Fruit fly (Drosophila melanogaster): ENCODE results near the gene Sbat.

Gene Sbat

dm6 chr2L:2878188-2878587 is at the start of gene Sbat, which contains the start of gene Prx6a:
Gene Sbat, plus strand, starts transcription at chr2L:2878344.
Gene Prx6a, minus strand, starts transcription at chr2L:2878232.
- peak; percentile 89 for TF ChIP-seq Hr96 (GFP tag; optimal IDR thresholded peaks at IDR 0.05)
- peak; percentile 5 for TF ChIP-seq cic (GFP tag; optimal IDR thresholded peaks at IDR 0.05)
- TF ChIP-seq CG7045 (GFP tag; optimal IDR thresholded peaks at IDR 0.05) = peak; percentile 69
- peak; percentile 77 for TF ChIP-seq CG12768 (GFP tag; optimal IDR thresholded peaks at IDR 0.05)
- peak; percentile 48 for TF ChIP-seq tj (GFP tag; optimal IDR thresholded peaks at IDR 0.05)
- TF ChIP-seq pad (GFP tag; optimal IDR thresholded peaks at IDR 0.05) = peak; percentile 62
- no peak for TF ChIP-seq CG5204 (GFP tag; optimal IDR thresholded peaks at IDR 0.05)
- peak; percentile 80 for TF ChIP-seq CG33017 (tag; optimal IDR thresholded peaks at IDR 0.05)
- peak; percentile 50 for TF ChIP-seq ovo (GFP tag; optimal IDR thresholded peaks at IDR 0.05)
- peak; percentile 65 for TF ChIP-seq Crg-1 (GFP tag; optimal IDR thresholded peaks at IDR 0.05)
- peak; percentile 76 for TF ChIP-seq CG1620 (GFP tag; optimal IDR thresholded peaks at IDR 0.05)
- TF ChIP-seq Clk (GFP tag; optimal IDR thresholded peaks at IDR 0.05) = peak; percentile 65
- peak; percentile 89 for TF ChIP-seq bab1 (GFP tag; optimal IDR thresholded peaks at IDR 0.05)
- TF ChIP-seq CG7101 (tag; optimal IDR thresholded peaks at IDR 0.05) = peak; percentile 81
- peak; percentile 70 for TF ChIP-seq CG14711 (tag; optimal IDR thresholded peaks at IDR 0.05)
- TF ChIP-seq toe (GFP tag; optimal IDR thresholded peaks at IDR 0.05) = peak; percentile 90
- no peak for TF ChIP-seq cnc (optimal IDR thresholded peaks at IDR 0.05)
- peak; percentile 68 for TF ChIP-seq CG11617 (GFP tag; optimal IDR thresholded peaks at IDR 0.05)
- TF ChIP-seq kay (GFP tag; ENCODE audit: borderline replicate concordance) = peak; percentile 37
- TF ChIP-seq Mnt (GFP tag; optimal IDR thresholded peaks at IDR 0.05) = peak; percentile 77

dm6 chr2L:2829637-2830340 is 48.4 kb upstream of the Sbat start, which contains the start of gene Duox:
Gene Duox, minus strand, starts transcription at chr2L:2830248.
- TF ChIP-seq bab1 (GFP tag; optimal IDR thresholded peaks at IDR 0.05) (no peak), pad (GFP tag; optimal IDR thresholded peaks at IDR 0.05) (peak; percentile 18), ovo (GFP tag; optimal IDR thresholded peaks at IDR 0.05) (peak; percentile 13)

- TF ChIP-seq bab1 (GFP tag; optimal IDR thresholded peaks at IDR 0.05) = peak; percentile 12
- no peak for TF ChIP-seq Crg-1 (GFP tag; optimal IDR thresholded peaks at IDR 0.05)
- TF ChIP-seq tj (GFP tag; optimal IDR thresholded peaks at IDR 0.05) = no peak
- TF ChIP-seq cic (GFP tag; optimal IDR thresholded peaks at IDR 0.05) = no peak
- no peak for TF ChIP-seq CG11617 (GFP tag; optimal IDR thresholded peaks at IDR 0.05)
- no peak for TF ChIP-seq kay (GFP tag; ENCODE audit: borderline replicate concordance)
- TF ChIP-seq CG12768 (GFP tag; optimal IDR thresholded peaks at IDR 0.05) = no peak
- peak; percentile 32 for TF ChIP-seq CG5204 (GFP tag; optimal IDR thresholded peaks at IDR 0.05)
- TF ChIP-seq ovo (GFP tag; optimal IDR thresholded peaks at IDR 0.05) = no peak
- TF ChIP-seq Mnt (GFP tag; optimal IDR thresholded peaks at IDR 0.05) = no peak
- TF ChIP-seq CG7045 (GFP tag; optimal IDR thresholded peaks at IDR 0.05) = peak; percentile 56
- no peak for TF ChIP-seq CG33017 (tag; optimal IDR thresholded peaks at IDR 0.05)
- TF ChIP-seq toe (GFP tag; optimal IDR thresholded peaks at IDR 0.05) = peak; percentile 9
- no peak for TF ChIP-seq cnc (optimal IDR thresholded peaks at IDR 0.05)
Measured at dm6 chr2L:2830341-2830800, 47.8 kb upstream of the Sbat start.

DNA sequence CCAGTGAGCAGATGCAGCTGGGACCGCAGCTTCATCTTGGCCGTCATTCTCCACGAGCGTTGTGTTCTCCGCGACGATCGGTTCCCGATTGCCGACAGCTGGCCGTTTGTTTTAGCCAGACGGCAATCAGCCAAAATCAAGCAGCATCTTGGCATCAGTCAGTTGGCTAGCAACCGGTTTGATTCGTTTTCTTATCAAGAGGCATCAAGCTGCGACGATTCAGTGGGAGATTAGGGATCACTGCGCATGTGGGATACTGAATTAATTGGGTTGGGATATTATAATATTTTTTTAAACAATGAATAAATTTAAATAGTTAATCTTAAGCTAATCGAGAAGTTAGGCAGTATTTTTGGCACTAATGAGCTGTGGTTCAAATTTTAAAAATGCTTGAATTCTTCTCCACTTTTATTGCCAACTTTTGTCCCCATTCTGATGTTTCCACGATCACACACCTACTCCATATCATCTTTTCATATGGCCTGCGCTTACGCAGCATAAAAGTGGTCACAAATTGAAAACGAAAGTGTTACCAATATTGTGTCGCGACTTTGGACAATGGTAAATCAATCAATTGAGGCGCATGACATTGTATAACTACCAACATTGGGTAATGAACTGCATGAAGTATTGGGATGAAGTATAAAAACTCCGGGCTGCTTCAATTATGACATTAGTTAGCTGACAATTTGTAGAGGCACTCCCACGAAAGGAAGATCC is 40.2 kb upstream of the Sbat start, which contains the start of the genes CG3119 and Cpr23B:
CG3119 (minus strand) TSS at position 92 of the 720 bp plus-strand sequence.
Cpr23B (plus strand) TSS at position 670 of the 720 bp plus-strand sequence.
- TF ChIP-seq CG7101 (tag; optimal IDR thresholded peaks at IDR 0.05) = no peak
- TF ChIP-seq CG5204 (GFP tag; optimal IDR thresholded peaks at IDR 0.05) = no peak
- no peak for TF ChIP-seq Mnt (GFP tag; optimal IDR thresholded peaks at IDR 0.05)
- no peak for TF ChIP-seq CG1620 (GFP tag; optimal IDR thresholded peaks at IDR 0.05)
- no peak for TF ChIP-seq pad (GFP tag; optimal IDR thresholded peaks at IDR 0.05)
- no peak for TF ChIP-seq cic (GFP tag; optimal IDR thresholded peaks at IDR 0.05)
- TF ChIP-seq cnc (optimal IDR thresholded peaks at IDR 0.05) = no peak
- no peak for TF ChIP-seq Clk (GFP tag; optimal IDR thresholded peaks at IDR 0.05)
- TF ChIP-seq ovo (GFP tag; optimal IDR thresholded peaks at IDR 0.05) = no peak
- TF ChIP-seq tj (GFP tag; optimal IDR thresholded peaks at IDR 0.05) = no peak
- no peak for TF ChIP-seq toe (GFP tag; optimal IDR thresholded peaks at IDR 0.05)
- TF ChIP-seq CG7045 (GFP tag; optimal IDR thresholded peaks at IDR 0.05) = no peak
- no peak for TF ChIP-seq CG12768 (GFP tag; optimal IDR thresholded peaks at IDR 0.05)

dm6 chr2L:2839850-2840249 is 38.3 kb upstream of the Sbat start, which contains the start of gene CG2975:
Gene CG2975, plus strand, starts transcription at chr2L:2840124.
- TF ChIP-seq CG14711 (tag; optimal IDR thresholded peaks at IDR 0.05) = no peak
- no peak for TF ChIP-seq toe (GFP tag; optimal IDR thresholded peaks at IDR 0.05)
- no peak for TF ChIP-seq CG12768 (GFP tag; optimal IDR thresholded peaks at IDR 0.05)
- TF ChIP-seq Clk (GFP tag; optimal IDR thresholded peaks at IDR 0.05) = no peak

- TF ChIP-seq CG7101 (tag; optimal IDR thresholded peaks at IDR 0.05) (no peak), toe (GFP tag; optimal IDR thresholded peaks at IDR 0.05) (no peak), CG5204 (GFP tag; optimal IDR thresholded peaks at IDR 0.05) (no peak), kay (GFP tag; ENCODE audit: borderline replicate concordance) (no peak), CG1620 (GFP tag; optimal IDR thresholded peaks at IDR 0.05) (no peak), Crg-1 (GFP tag; optimal IDR thresholded peaks at IDR 0.05) (no peak), Mnt (GFP tag; optimal IDR thresholded peaks at IDR 0.05) (no peak), CG11617 (GFP tag; optimal IDR thresholded peaks at IDR 0.05) (no peak), cic (GFP tag; optimal IDR thresholded peaks at IDR 0.05) (no peak)
Measured at dm6 chr2L:2840311-2840710, 37.8 kb upstream of the Sbat start.
